Worm (Caenorhabditis elegans) whole organism, L4 larva: ENCODE data around the gene ZK643.2.

Experiments used
- F49E8.2 ChIP-seq: sonication (generic microtip); optimal IDR thresholded peaks from 2 replicates; lab custom pipeline; 2016; ENCODE audit warnings: missing compliant biosample characterization, mild to moderate bottlenecking, missing genetic modification characterization, borderline replicate concordance
- T20F7.1 ChIP-seq: fragments of 200-800 bp; sonication (Bioruptor generic); optimal IDR thresholded peaks from 2 replicates; lab custom pipeline; 2018; ENCODE audit warnings: mild to moderate bottlenecking, missing genetic modification characterization, missing compliant biosample characterization
- T26A8.4 ChIP-seq: fragments of 200-800 bp; sonication (Bioruptor generic); IDR thresholded peaks from 2 replicates; pipeline ENCODE4 v1.3.6; 2022; ENCODE audit warnings: missing genetic modification characterization, missing compliant biosample characterization
- ZK546.5 ChIP-seq, 2 experiments: sonication (generic microtip); optimal IDR thresholded peaks; 2 replicates each; lab custom pipeline; 2017; ENCODE audit warnings: missing biosample characterization in 2 of 2, missing genetic modification characterization in 2 of 2
- ceh-44 ChIP-seq: fragments of 200-800 bp; sonication (Bioruptor generic); IDR thresholded peaks from 2 replicates; pipeline ENCODE4 v1.3.6; 2022; ENCODE audit warnings: missing genetic modification reagents, missing genetic modification characterization, missing compliant biosample characterization
- cey-2 ChIP-seq: sonication (generic microtip); optimal IDR thresholded peaks from 3 replicates; lab custom pipeline; 2017; ENCODE audit warnings: missing genetic modification characterization, mild to moderate bottlenecking, missing compliant biosample characterization, antibody characterized with exemption, borderline replicate concordance; ENCODE audit not compliant: insufficient read depth
- ctbp-1 ChIP-seq: fragments of 200-800 bp; sonication (Bioruptor generic); IDR thresholded peaks from 2 replicates; pipeline ENCODE4 v1.3.6; 2022; ENCODE audit warnings: missing genetic modification reagents, missing genetic modification characterization, missing compliant biosample characterization
- daf-16 ChIP-seq, 3 experiments: sonication (generic microtip); optimal IDR thresholded peaks; 2 replicates each; lab custom pipeline; 2016 to 2017; ENCODE audit warnings: missing genetic modification characterization in 3 of 3, missing genetic modification reagents in 3 of 3, mild to moderate bottlenecking in 2 of 3, missing compliant biosample characterization in 2 of 3, missing biosample characterization in 1 of 3, moderate library complexity in 1 of 3
- dmd-6 ChIP-seq: fragments of 200-800 bp; sonication (Bioruptor generic); IDR thresholded peaks from 2 replicates; pipeline ENCODE4 v1.3.6; 2022; ENCODE audit warnings: missing genetic modification reagents, missing genetic modification characterization, missing compliant biosample characterization
- duxl-1 ChIP-seq: sonication (generic microtip); optimal IDR thresholded peaks from 2 replicates; lab custom pipeline; 2016; ENCODE audit warnings: mild to moderate bottlenecking, missing genetic modification characterization, moderate library complexity, missing compliant biosample characterization; ENCODE audit not compliant: poor library complexity
- dve-1 ChIP-seq: sonication (generic microtip); optimal IDR thresholded peaks from 2 replicates; lab custom pipeline; 2017; ENCODE audit warnings: antibody characterized with exemption, mild to moderate bottlenecking, missing genetic modification characterization, missing compliant biosample characterization; ENCODE audit not compliant: insufficient read depth
- egl-27 ChIP-seq: sonication (generic microtip); optimal IDR thresholded peaks from 3 replicates; lab custom pipeline; 2017; ENCODE audit warnings: missing biosample characterization, missing genetic modification reagents, missing genetic modification characterization
- gei-8 ChIP-seq: fragments of 200-800 bp; sonication (Bioruptor generic); optimal IDR thresholded peaks from 2 replicates; lab custom pipeline; 2018; ENCODE audit warnings: mild to moderate bottlenecking, missing genetic modification characterization, missing compliant biosample characterization
- hmg-1.1 ChIP-seq: fragments of 200-800 bp; sonication (Bioruptor generic); IDR thresholded peaks from 2 replicates; pipeline ENCODE4 v1.3.6; 2022; ENCODE audit warnings: missing genetic modification reagents, missing genetic modification characterization, missing compliant biosample characterization
- lim-7 ChIP-seq: fragments of 200-800 bp; sonication (Bioruptor generic); IDR thresholded peaks from 2 replicates; pipeline ENCODE4 v1.3.6; 2022; ENCODE audit warnings: missing genetic modification characterization, missing compliant biosample characterization
- lin-15B ChIP-seq: fragments of 150-350 bp; sonication (generic microtip); optimal IDR thresholded peaks from 3 replicates; lab custom pipeline; 2014; ENCODE audit warnings: missing biosample characterization, missing genetic modification characterization
- lin-29 ChIP-seq: fragments of 200-800 bp; sonication (Bioruptor generic); IDR thresholded peaks from 2 replicates; pipeline ENCODE4 v1.3.6; 2022; ENCODE audit warnings: missing genetic modification reagents, missing genetic modification characterization, missing compliant biosample characterization
- lsy-2 ChIP-seq, 2 experiments: fragments of 150-350 bp in 1 of 2; sonication (generic microtip) in 1 of 2; optimal IDR thresholded peaks; 2 replicates each; lab custom pipeline; 2014 to 2017; ENCODE audit warnings: missing biosample characterization in 2 of 2, missing genetic modification characterization in 2 of 2
- madf-9 ChIP-seq: fragments of 200-800 bp; sonication (Bioruptor generic); conservative IDR thresholded peaks from 2 replicates; pipeline ENCODE4 v1.3.6; 2022; ENCODE audit warnings: missing genetic modification reagents, missing genetic modification characterization, missing compliant biosample characterization
- mdt-29 ChIP-seq: fragments of 200-800 bp; sonication (Bioruptor generic); IDR thresholded peaks from 2 replicates; pipeline ENCODE4 v1.3.6; 2022; ENCODE audit warnings: missing genetic modification reagents, missing genetic modification characterization, missing compliant biosample characterization
- mep-1 ChIP-seq: fragments of 150-350 bp; sonication (generic microtip); optimal IDR thresholded peaks from 3 replicates; lab custom pipeline; 2014; ENCODE audit warnings: missing biosample characterization, missing genetic modification characterization
- mes-2 ChIP-seq: sonication (generic microtip); optimal IDR thresholded peaks from 2 replicates; lab custom pipeline; 2016; ENCODE audit warnings: missing genotype, mild to moderate bottlenecking, missing genetic modification characterization, missing compliant biosample characterization; ENCODE audit not compliant: poor library complexity, severe bottlenecking
- nhr-10 ChIP-seq: fragments of 150-350 bp; optimal IDR thresholded peaks from 2 replicates; lab custom pipeline; 2014; ENCODE audit warnings: missing biosample characterization, missing genetic modification characterization
- nhr-102 ChIP-seq: sonication (generic microtip); optimal IDR thresholded peaks from 2 replicates; lab custom pipeline; 2016; ENCODE audit warnings: mild to moderate bottlenecking, missing genetic modification characterization, moderate library complexity, missing compliant biosample characterization
- nhr-11 ChIP-seq: fragments of 150-350 bp; optimal IDR thresholded peaks from 2 replicates; lab custom pipeline; 2014; ENCODE audit warnings: missing biosample characterization, missing genetic modification characterization
- nhr-28 ChIP-seq: fragments of 150-350 bp; optimal IDR thresholded peaks from 2 replicates; lab custom pipeline; 2014; ENCODE audit warnings: missing biosample characterization, missing genetic modification characterization
- nhr-48 ChIP-seq: sonication (generic microtip); optimal IDR thresholded peaks from 2 replicates; lab custom pipeline; 2016; ENCODE audit warnings: mild to moderate bottlenecking, missing genetic modification characterization, missing compliant biosample characterization
- nhr-6 ChIP-seq: fragments of 150-350 bp; optimal IDR thresholded peaks from 2 replicates; lab custom pipeline; 2014; ENCODE audit warnings: missing biosample characterization, missing genetic modification characterization
- nhr-76 ChIP-seq: fragments of 150-350 bp; optimal IDR thresholded peaks from 2 replicates; lab custom pipeline; 2014; ENCODE audit warnings: missing biosample characterization, missing genetic modification characterization
- pha-4 ChIP-seq, 2 experiments: fragments of 150-350 bp in 1 of 2; fragments of 200-800 bp in 1 of 2; sonication (Bioruptor generic) in 1 of 2; IDR thresholded peaks in 1 of 2; optimal IDR thresholded peaks in 1 of 2; 2 replicates each; pipeline versions ENCODE4 v1.3.6 to Lab custom; 2014 to 2022; ENCODE audit warnings: missing genetic modification characterization in 2 of 2, missing genetic modification reagents in 2 of 2, missing biosample characterization in 1 of 2, missing compliant biosample characterization in 1 of 2
- pqm-1 ChIP-seq: sonication (generic microtip); optimal IDR thresholded peaks from 2 replicates; lab custom pipeline; 2017; ENCODE audit warnings: missing biosample characterization, missing genetic modification characterization
- rbr-2 ChIP-seq: sonication (generic microtip); optimal IDR thresholded peaks from 2 replicates; lab custom pipeline; 2016; ENCODE audit warnings: missing genotype, missing genetic modification characterization, missing compliant biosample characterization
- spr-1 ChIP-seq: sonication (generic microtip); optimal IDR thresholded peaks from 2 replicates; lab custom pipeline; 2016; ENCODE audit warnings: mild to moderate bottlenecking, missing genetic modification characterization, missing compliant biosample characterization
- spr-3 ChIP-seq: fragments of 200-800 bp; sonication (Bioruptor generic); optimal IDR thresholded peaks from 2 replicates; lab custom pipeline; 2018; ENCODE audit warnings: mild to moderate bottlenecking, missing genetic modification characterization, missing compliant biosample characterization
- tag-97 ChIP-seq: fragments of 200-800 bp; sonication (Bioruptor generic); IDR thresholded peaks from 2 replicates; pipeline ENCODE4 v1.3.6; 2022; ENCODE audit warnings: missing genetic modification characterization, missing compliant biosample characterization
- vab-7 ChIP-seq: fragments of 200-800 bp; sonication (Bioruptor generic); IDR thresholded peaks from 2 replicates; pipeline ENCODE4 v1.3.6; 2022; ENCODE audit warnings: missing genetic modification reagents, missing genetic modification characterization, missing compliant biosample characterization
- zfp-3 ChIP-seq: fragments of 200-800 bp; sonication (Bioruptor generic); conservative IDR thresholded peaks from 2 replicates; pipeline ENCODE4 v1.3.6; 2022; ENCODE audit warnings: missing genetic modification reagents, missing genetic modification characterization, missing compliant biosample characterization

The ZK643.2 gene

DNA sequence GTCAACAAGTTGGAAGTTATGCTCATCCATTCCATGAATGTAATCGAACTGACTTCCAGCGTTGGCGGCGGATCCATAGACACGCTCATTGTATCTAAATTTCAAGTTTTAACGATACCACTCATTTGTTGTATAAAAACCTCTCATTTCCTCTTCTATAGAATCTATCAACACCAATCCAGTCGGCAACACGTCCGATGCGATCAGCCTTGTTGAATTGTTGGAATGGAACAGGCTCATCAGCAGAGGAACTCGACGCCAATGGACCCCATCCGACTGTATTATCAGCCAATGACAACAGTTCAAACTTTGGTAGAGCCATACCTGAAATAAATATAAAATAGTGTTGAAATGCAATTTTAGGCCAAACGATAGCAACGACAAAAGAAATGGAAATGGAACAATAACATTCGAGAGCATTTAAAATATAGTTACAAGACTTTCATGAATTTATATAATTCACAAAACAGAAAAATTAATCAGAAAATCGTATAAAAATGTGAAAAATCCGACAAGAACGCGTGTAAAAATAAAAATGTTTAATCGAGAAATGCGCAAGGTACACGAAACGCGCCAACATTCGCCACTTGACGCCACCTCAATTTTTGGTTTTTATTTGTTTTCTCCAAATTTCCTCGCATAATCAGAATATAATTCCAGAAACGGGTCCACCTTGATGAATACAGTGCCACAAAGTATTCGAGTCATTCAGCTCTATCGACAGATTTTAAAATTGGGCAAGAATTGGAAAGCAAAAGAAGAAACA lies 15.1 kb downstream of the ZK643.2 start, which contains the start of the genes eif-3.D and R08D7.4 (continued):
- TF ChIP-seq lsy-2 (tag; optimal IDR thresholded peaks at IDR 0.05; lab: Kevin White, UChicago) (peak in 1 of 2 experiments; percentile 80), ctbp-1 (GFP tag; lab: Robert Waterston, UW) (no peak), pqm-1 (no peak), ZK546.5 (tag; optimal IDR thresholded peaks at IDR 0.05; lab: Kevin White, UChicago) (no peak), egl-27 (tag; lab: Kevin White, UChicago) (no peak), mes-2 (tag; lab: Kevin White, UChicago) (peak; percentile 88), F49E8.2 (tag; lab: Kevin White, UChicago) (no peak), ceh-44 (GFP tag; lab: Robert Waterston, UW) (no peak), mdt-29 (GFP tag; lab: Robert Waterston, UW) (no peak), daf-16 (GFP tag; optimal IDR thresholded peaks at IDR 0.05; lab: Kevin White, UChicago) (peak in 1 of 2 experiments; percentile 35), daf-16 (tag; optimal IDR thresholded peaks at IDR 0.05; lab: Kevin White, UChicago) (peak; percentile 33), rbr-2 (tag; lab: Kevin White, UChicago) (peak; percentile 65), dmd-6 (GFP tag; lab: Robert Waterston, UW) (peak; percentile 45), nhr-11 (tag; lab: Kevin White, UChicago) (no peak), T20F7.1 (GFP tag; lab: Kevin White, UChicago) (no peak), pha-4 (GFP tag; IDR thresholded peaks at IDR 0.05; lab: Robert Waterston, UW) (0 out of 2 replicates have a peak, but pooled peaks have one; percentile 31), pha-4 (tag; optimal IDR thresholded peaks at IDR 0.05; lab: Kevin White, UChicago) (no peak), nhr-6 (no peak)
- TF ChIP-seq, all 104 proteins: peak for 15

DNA sequence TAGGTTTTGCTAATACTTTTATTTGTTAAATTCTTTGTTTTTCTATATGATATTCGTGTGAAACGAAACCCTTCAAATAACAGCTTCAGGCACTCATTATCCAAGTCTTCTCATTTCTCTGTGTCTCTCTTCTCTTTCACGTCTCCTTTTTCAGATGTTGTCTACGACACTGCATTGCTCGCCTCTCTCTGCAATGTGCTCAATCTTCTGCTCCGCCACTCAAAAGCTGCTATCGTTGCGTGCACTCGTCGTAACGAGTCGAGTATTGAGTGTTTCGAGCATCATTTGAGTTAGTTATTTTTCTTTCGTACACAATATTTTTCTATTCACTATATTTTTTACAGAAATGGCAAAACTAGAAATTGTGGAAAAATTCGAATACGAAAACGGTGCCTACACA lies 16.8 kb downstream of the ZK643.2 start:
- TF ChIP-seq nhr-76 (tag; lab: Kevin White, UChicago) = no peak
- TF ChIP-seq nhr-10 (tag; lab: Kevin White, UChicago) = no peak
- TF ChIP-seq hmg-1.1 (GFP tag; lab: Robert Waterston, UW) = 0 out of 2 replicates have a peak, but pooled peaks have one; percentile 36

DNA sequence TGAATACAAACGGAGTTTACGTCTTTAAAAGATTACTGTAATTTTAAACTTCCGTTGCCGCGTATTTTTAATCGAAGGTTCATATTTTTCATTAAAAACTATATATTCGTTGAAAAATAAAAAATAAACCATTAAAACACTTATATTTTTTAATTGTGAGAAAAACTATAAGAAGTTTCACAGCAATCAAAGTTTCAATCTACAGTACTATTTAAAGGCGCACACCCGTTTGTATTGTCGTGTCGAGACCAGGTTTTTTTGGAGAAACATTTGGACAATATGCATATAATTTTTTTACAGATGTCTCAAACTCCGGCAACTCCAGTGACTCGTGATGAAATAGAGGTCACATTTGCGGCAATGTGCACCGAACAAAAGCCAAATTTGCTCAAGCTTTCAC lies 17.5 kb downstream of the ZK643.2 start, which contains the start of gene R08D7.5:
Gene R08D7.5, plus strand, starts transcription at position 301 of the 400 bp plus-strand sequence.
- TF ChIP-seq duxl-1 (tag; lab: Kevin White, UChicago) (no peak), mes-2 (tag; lab: Kevin White, UChicago) (peak; percentile 43)

DNA sequence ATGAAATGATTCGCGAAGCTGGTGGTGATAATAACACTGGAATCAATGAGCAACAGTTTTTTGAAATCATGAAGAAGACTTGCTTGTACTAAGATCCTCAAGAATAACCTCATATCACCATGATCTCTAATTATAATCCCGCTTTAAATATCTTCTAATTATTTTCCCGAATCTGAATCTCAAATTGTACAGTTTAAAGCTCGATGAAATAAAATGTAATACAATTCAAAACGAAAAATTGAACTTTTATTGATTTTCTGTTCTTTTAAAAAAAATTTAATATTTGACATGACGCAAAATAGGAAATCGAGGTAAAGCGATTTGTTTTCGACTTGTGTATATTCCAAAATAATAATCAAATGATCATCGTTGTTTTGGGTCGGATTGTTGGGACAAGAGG lies 18.5 kb downstream of the ZK643.2 start:
- peak; percentile 37; the same call in 1 of the 2 replicates for TF ChIP-seq T26A8.4
- TF ChIP-seq nhr-102 (tag; lab: Kevin White, UChicago) = peak; percentile 40
- no peak for TF ChIP-seq lin-29 (GFP tag; lab: Robert Waterston, UW)
- TF ChIP-seq lsy-2 (tag; optimal IDR thresholded peaks at IDR 0.05; lab: Kevin White, UChicago) = peak in 1 of 2 experiments; percentile 7
- TF ChIP-seq pha-4 (GFP tag; IDR thresholded peaks at IDR 0.05; lab: Robert Waterston, UW) = peak; percentile 33; the same call in 1 of the 2 replicates
- no peak for TF ChIP-seq pha-4 (tag; optimal IDR thresholded peaks at IDR 0.05; lab: Kevin White, UChicago)
- peak; percentile 22; the same call in 1 of the 2 replicates for TF ChIP-seq ctbp-1 (GFP tag; lab: Robert Waterston, UW)
- TF ChIP-seq lin-15B (tag; lab: Kevin White, UChicago) = no peak
- TF ChIP-seq madf-9 (GFP tag; lab: Robert Waterston, UW) = 0 out of 2 replicates have a peak, but pooled peaks have one; percentile 35
- TF ChIP-seq vab-7 = no peak
- TF ChIP-seq lim-7 (GFP tag; lab: Robert Waterston, UW) = 0 out of 2 replicates have a peak, but pooled peaks have one; percentile 55
- no peak for TF ChIP-seq duxl-1 (tag; lab: Kevin White, UChicago)
- TF ChIP-seq tag-97 (GFP tag; lab: Robert Waterston, UW) = no peak
- TF ChIP-seq dve-1 (tag; lab: Kevin White, UChicago) = peak; percentile 17
- no peak for TF ChIP-seq spr-3 (GFP tag; lab: Kevin White, UChicago)
- no peak for TF ChIP-seq cey-2
- TF ChIP-seq nhr-28 (tag; lab: Kevin White, UChicago) = no peak
- no peak for TF ChIP-seq rbr-2 (tag; lab: Kevin White, UChicago)
- peak; percentile 50 for TF ChIP-seq spr-1 (tag; lab: Kevin White, UChicago)
- TF ChIP-seq gei-8 (GFP tag; lab: Kevin White, UChicago) = peak; percentile 41
- TF ChIP-seq mep-1 (tag; lab: Kevin White, UChicago) = peak; percentile 57
- peak; percentile 87 for TF ChIP-seq zfp-3 (GFP tag; lab: Robert Waterston, UW)
- TF ChIP-seq nhr-48 = peak; percentile 5
